2 fruit fly cellular contexts compared by ENCODE assay signal in genomic region chr3L:20635590-20636139, dm6.
A peak's percentile ranks its signal among the peaks of the same experiment; 100 is the strongest.
TF ChIP-seq lines count a peak whose summit lies in the region.

No protein-coding gene starts in this region.

TF ChIP-seq in whole organism, embryonic, 481 proteins besides CTCF, POLR2A, EP300 and RAD21 (continued from another document):
- TF ChIP-seq bsh (GFP tag; optimal IDR thresholded peaks at IDR 0.05; lab: Kevin White, UChicago) (peak in 1 of 2 experiments; percentile 12), MESR4 (GFP tag; optimal IDR thresholded peaks at IDR 0.05; lab: Kevin White, UChicago) (no peak), sens (GFP tag; lab: Kevin White, UChicago) (peak; percentile 15), gro (GFP tag; optimal IDR thresholded peaks at IDR 0.05; lab: Kevin White, UChicago) (no peak), Meics (GFP tag; optimal IDR thresholded peaks at IDR 0.05; lab: Kevin White, UChicago) (no peak), Drgx (GFP tag; IDR thresholded peaks at IDR 0.05; lab: Robert Waterston, UW) (peak; percentile 51), Bteb2 (GFP tag; optimal IDR thresholded peaks at IDR 0.05; lab: Kevin White, UChicago) (no peak), lov (optimal IDR thresholded peaks at IDR 0.05; lab: Kevin White, UChicago) (no peak), lov (GFP tag; IDR thresholded peaks at IDR 0.05; lab: Robert Waterston, UW) (0 out of 3 replicates have a peak, but pooled peaks have one; percentile 45), prd (optimal IDR thresholded peaks at IDR 0.05; lab: Kevin White, UChicago) (no peak), prd (GFP tag; IDR thresholded peaks at IDR 0.05; lab: Robert Waterston, UW) (peak; percentile 31; the same call in 1 of the 3 replicates), pnt (GFP tag; optimal IDR thresholded peaks at IDR 0.05; lab: Kevin White, UChicago) (no peak)

TF ChIP-seq in whole organism, prepupa, 60 proteins besides CTCF, POLR2A, EP300 and RAD21 (continued from another document):
- TF ChIP-seq Eip78C (GFP tag; lab: Kevin White, UChicago) (peak; percentile 85), vri (GFP tag; optimal IDR thresholded peaks at IDR 0.05; lab: Kevin White, UChicago) (no peak), achi (GFP tag; optimal IDR thresholded peaks at IDR 0.05; lab: Kevin White, UChicago) (peak; percentile 59), Hr39 (GFP tag; optimal IDR thresholded peaks at IDR 0.05; lab: Kevin White, UChicago) (peak; percentile 22), dsx (GFP tag; optimal IDR thresholded peaks at IDR 0.05; lab: Kevin White, UChicago; ENCODE audit: poor library complexity, severe bottlenecking) (peak; percentile 53), CG10631 (GFP tag; optimal IDR thresholded peaks at IDR 0.05; lab: Kevin White, UChicago) (peak; percentile 67), CG32006 (GFP tag; optimal IDR thresholded peaks at IDR 0.05; lab: Kevin White, UChicago) (peak; percentile 62), CG6854 (GFP tag; optimal IDR thresholded peaks at IDR 0.05; lab: Kevin White, UChicago) (no peak), ss (GFP tag; optimal IDR thresholded peaks at IDR 0.05; lab: Kevin White, UChicago) (no peak), esn (GFP tag; optimal IDR thresholded peaks at IDR 0.05; lab: Kevin White, UChicago) (no peak), CG11762 (GFP tag; optimal IDR thresholded peaks at IDR 0.05; lab: Kevin White, UChicago; ENCODE audit: insufficient read depth) (no peak), svp (GFP tag; lab: Kevin White, UChicago) (peak; percentile 63), eg (GFP tag; IDR thresholded peaks at IDR 0.05; lab: Robert Waterston, UW) (peak; percentile 51; the same call in 2 of the 3 replicates), Sox14 (GFP tag; optimal IDR thresholded peaks at IDR 0.05; lab: Kevin White, UChicago) (peak; percentile 60), topi (GFP tag; optimal IDR thresholded peaks at IDR 0.05; lab: Kevin White, UChicago) (peak; percentile 43), CG11294 (GFP tag; IDR thresholded peaks at IDR 0.05; lab: Robert Waterston, UW) (no peak), CG9139 (GFP tag; optimal IDR thresholded peaks at IDR 0.05; lab: Kevin White, UChicago) (no peak), Hr4 (GFP tag; optimal IDR thresholded peaks at IDR 0.05; lab: Kevin White, UChicago) (peak; percentile 51), CG10669 (GFP tag; optimal IDR thresholded peaks at IDR 0.05; lab: Kevin White, UChicago) (peak; percentile 68), CG4318 (GFP tag; optimal IDR thresholded peaks at IDR 0.05; lab: Kevin White, UChicago) (peak; percentile 33), fd85E (GFP tag; optimal IDR thresholded peaks at IDR 0.05; lab: Kevin White, UChicago) (no peak), cyc (GFP tag; optimal IDR thresholded peaks at IDR 0.05; lab: Kevin White, UChicago) (peak; percentile 27), CG3919 (GFP tag; optimal IDR thresholded peaks at IDR 0.05; lab: Kevin White, UChicago) (peak; percentile 70), CG7368 (GFP tag; optimal IDR thresholded peaks at IDR 0.05; lab: Kevin White, UChicago) (peak; percentile 46), salr (GFP tag; optimal IDR thresholded peaks at IDR 0.05; lab: Kevin White, UChicago) (peak; percentile 41 to 42), OdsH (GFP tag; optimal IDR thresholded peaks at IDR 0.05; lab: Kevin White, UChicago) (peak; percentile 57), CG6163 (GFP tag; IDR thresholded peaks at IDR 0.05; lab: Robert Waterston, UW) (peak; percentile 76), Ets21C (GFP tag; optimal IDR thresholded peaks at IDR 0.05; lab: Kevin White, UChicago) (no peak), CG8119 (GFP tag; IDR thresholded peaks at IDR 0.05; lab: Robert Waterston, UW) (peak; percentile 61; the same call in 2 of the 3 replicates), CG15336 (GFP tag; IDR thresholded peaks at IDR 0.05; lab: Robert Waterston, UW) (peak; percentile 63), Hr38 (GFP tag; optimal IDR thresholded peaks at IDR 0.05; lab: Kevin White, UChicago) (no peak), Sox15 (GFP tag; optimal IDR thresholded peaks at IDR 0.05; lab: Kevin White, UChicago) (no peak), CG1621 (tag; optimal IDR thresholded peaks at IDR 0.05; lab: Kevin White, UChicago) (peak; percentile 48), CG6792 (GFP tag; optimal IDR thresholded peaks at IDR 0.05; lab: Kevin White, UChicago) (peak; percentile 27), net (GFP tag; optimal IDR thresholded peaks at IDR 0.05; lab: Kevin White, UChicago) (peak; percentile 56), lz (GFP tag; optimal IDR thresholded peaks at IDR 0.05; lab: Kevin White, UChicago) (peak; percentile 8)
TF ChIP-seq in whole organism, prepupa: peak in this region for 40.
